Fruit fly (Drosophila melanogaster): ENCODE measurements around the gene Ddc.
A peak's percentile ranks its signal among the peaks of the same experiment; 100 is the strongest.

The Ddc gene

dm6 chr2L:19134366-19134689 lies 14.2 kb upstream of the Ddc start:
- TF ChIP-seq Myc (optimal IDR thresholded peaks at IDR 0.05) (no peak), Mio (GFP tag; optimal IDR thresholded peaks at IDR 0.05) (no peak), dmrt93B (GFP tag; optimal IDR thresholded peaks at IDR 0.05) (no peak), Vsx2 (GFP tag; optimal IDR thresholded peaks at IDR 0.05; ENCODE audit: partially characterized antibody) (no peak), Rel (GFP tag; optimal IDR thresholded peaks at IDR 0.05) (no peak), Rel (tag; optimal IDR thresholded peaks at IDR 0.05) (no peak), GATAd (GFP tag; optimal IDR thresholded peaks at IDR 0.05) (no peak), Hnf4 (GFP tag; optimal IDR thresholded peaks at IDR 0.05) (no peak), dsf (GFP tag; optimal IDR thresholded peaks at IDR 0.05; ENCODE audit: borderline replicate concordance) (no peak), pan (optimal IDR thresholded peaks at IDR 0.05) (no peak), lola (GFP tag; optimal IDR thresholded peaks at IDR 0.05) (no peak), rgr (GFP tag; optimal IDR thresholded peaks at IDR 0.05) (no peak), Hr78 (GFP tag; optimal IDR thresholded peaks at IDR 0.05) (no peak), dl (GFP tag; optimal IDR thresholded peaks at IDR 0.05; ENCODE audit: insufficient read depth in 1 of 2, partially characterized antibody in 2 of 2) (no peak), h (GFP tag; optimal IDR thresholded peaks at IDR 0.05) (no peak), HLH106 (tag; optimal IDR thresholded peaks at IDR 0.05) (no peak), CG9705 (GFP tag; optimal IDR thresholded peaks at IDR 0.05) (no peak), CG32264 (GFP tag; optimal IDR thresholded peaks at IDR 0.05) (no peak)

dm6 chr2L:19133465-19134365 lies 13.6 kb upstream of the Ddc start, which contains the start of gene brat:
Gene brat, plus strand, starts transcription at chr2L:19133816.
- TF ChIP-seq CG32264 (GFP tag; optimal IDR thresholded peaks at IDR 0.05) (no peak), pan (optimal IDR thresholded peaks at IDR 0.05) (no peak), foxo (GFP tag; optimal IDR thresholded peaks at IDR 0.05) (peak in 1 of 2 experiments; percentile 75), br (GFP tag; optimal IDR thresholded peaks at IDR 0.05) (peak; percentile 47), psq (GFP tag; optimal IDR thresholded peaks at IDR 0.05) (peak; percentile 52), tai (GFP tag; optimal IDR thresholded peaks at IDR 0.05) (no peak), sv (GFP tag; optimal IDR thresholded peaks at IDR 0.05) (peak; percentile 59), N (GFP tag; optimal IDR thresholded peaks at IDR 0.05) (no peak), Vsx2 (GFP tag; optimal IDR thresholded peaks at IDR 0.05; ENCODE audit: partially characterized antibody) (no peak), HLH106 (tag; optimal IDR thresholded peaks at IDR 0.05) (peak; percentile 60), Jra (GFP tag; optimal IDR thresholded peaks at IDR 0.05) (peak; percentile 72), CG9705 (GFP tag; optimal IDR thresholded peaks at IDR 0.05) (no peak), Abd-B (GFP tag; optimal IDR thresholded peaks at IDR 0.05) (no peak), GATAd (GFP tag; optimal IDR thresholded peaks at IDR 0.05) (no peak), Sp1 (GFP tag; optimal IDR thresholded peaks at IDR 0.05) (peak; percentile 45), Dif (GFP tag; optimal IDR thresholded peaks at IDR 0.05; ENCODE audit: partially characterized antibody) (no peak), CrebA (GFP tag; optimal IDR thresholded peaks at IDR 0.05; ENCODE audit: borderline replicate concordance) (no peak), Hr78 (GFP tag; optimal IDR thresholded peaks at IDR 0.05) (no peak), Mio (GFP tag; optimal IDR thresholded peaks at IDR 0.05) (no peak), OdsH (GFP tag; optimal IDR thresholded peaks at IDR 0.05) (peak; percentile 36), dsf (GFP tag; optimal IDR thresholded peaks at IDR 0.05; ENCODE audit: borderline replicate concordance) (peak; percentile 63), Hnf4 (GFP tag; optimal IDR thresholded peaks at IDR 0.05) (no peak), jim (GFP tag; optimal IDR thresholded peaks at IDR 0.05) (no peak), Dfd (GFP tag; optimal IDR thresholded peaks at IDR 0.05) (no peak), Rel (GFP tag; optimal IDR thresholded peaks at IDR 0.05) (no peak), Rel (tag; optimal IDR thresholded peaks at IDR 0.05) (no peak), sage (GFP tag; optimal IDR thresholded peaks at IDR 0.05) (no peak), fru (GFP tag; optimal IDR thresholded peaks at IDR 0.05) (peak; percentile 77), rgr (GFP tag; optimal IDR thresholded peaks at IDR 0.05) (peak; percentile 51), ey (GFP tag; optimal IDR thresholded peaks at IDR 0.05) (peak; percentile 49), dmrt93B (GFP tag; optimal IDR thresholded peaks at IDR 0.05) (no peak), usp (GFP tag; optimal IDR thresholded peaks at IDR 0.05) (no peak), Hr83 (GFP tag; optimal IDR thresholded peaks at IDR 0.05; ENCODE audit: poor library complexity, severe bottlenecking) (no peak), brk (GFP tag; optimal IDR thresholded peaks at IDR 0.05) (no peak), Myc (optimal IDR thresholded peaks at IDR 0.05) (peak; percentile 86), h (GFP tag; optimal IDR thresholded peaks at IDR 0.05) (peak; percentile 74), woc (GFP tag; optimal IDR thresholded peaks at IDR 0.05) (peak; percentile 78), dl (GFP tag; optimal IDR thresholded peaks at IDR 0.05; ENCODE audit: insufficient read depth in 1 of 2, partially characterized antibody in 2 of 2) (no peak)

Data from whole organism, wandering third instar larva.